Fruit fly (Drosophila melanogaster): Measurements from ENCODE around the gene Pi3K68D.
A peak's percentile ranks its signal among the peaks of the same experiment; 100 is the strongest.

Gene Pi3K68D

DNA sequence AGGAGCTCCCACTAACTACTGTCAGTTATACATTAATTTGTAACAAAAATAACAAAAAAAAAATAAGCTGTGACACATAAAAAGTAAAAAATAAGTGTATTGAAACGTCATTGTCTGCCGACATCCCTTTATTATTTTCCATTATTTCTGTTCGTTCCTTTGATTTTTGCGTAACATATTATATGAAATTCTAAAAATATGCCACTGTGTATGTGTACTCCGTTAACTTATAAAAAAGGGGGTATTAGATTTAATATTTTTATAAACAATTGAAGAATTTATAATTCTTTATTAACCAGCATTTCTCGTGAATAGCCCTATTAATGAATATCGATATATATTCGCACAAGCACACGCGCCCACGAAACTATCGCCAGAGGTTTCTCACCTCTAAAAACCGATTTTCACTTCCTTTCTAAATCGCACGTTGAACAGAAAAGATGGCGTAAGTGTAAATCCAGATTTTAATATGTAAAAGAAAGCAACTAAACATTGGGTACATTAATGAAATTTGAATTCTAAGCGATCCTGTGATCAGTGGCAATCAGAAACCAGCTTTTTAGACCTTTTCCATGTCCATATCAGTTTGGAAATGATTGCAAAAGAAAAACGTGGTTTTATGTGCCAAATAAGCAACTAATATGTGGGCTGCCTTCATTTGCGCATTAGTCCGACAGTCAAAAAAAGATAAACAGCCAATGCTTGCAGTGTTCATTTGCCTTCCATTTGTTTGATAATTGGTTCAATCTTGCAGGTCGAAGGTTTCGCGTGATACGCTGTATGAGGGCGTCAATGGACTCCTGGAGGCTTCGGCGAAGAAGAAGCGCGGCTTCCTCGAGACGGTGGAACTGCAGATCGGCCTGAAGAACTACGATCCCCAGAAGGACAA, 32.9 kb upstream of the Pi3K68D start, which contains the start of gene RpL10Ab (continued):
- TF ChIP-seq OdsH (GFP tag; optimal IDR thresholded peaks at IDR 0.05) (peak; percentile 40), Met (GFP tag; optimal IDR thresholded peaks at IDR 0.05) (peak; percentile 50), Lpt (GFP tag; optimal IDR thresholded peaks at IDR 0.05) (peak; percentile 74), Hr39 (GFP tag; optimal IDR thresholded peaks at IDR 0.05) (peak; percentile 51), eg (GFP tag; IDR thresholded peaks at IDR 0.05) (peak; percentile 71), CG1621 (tag; optimal IDR thresholded peaks at IDR 0.05) (peak; percentile 2), Ets96B (tag; optimal IDR thresholded peaks at IDR 0.05) (no peak), Hr38 (GFP tag; optimal IDR thresholded peaks at IDR 0.05) (no peak), CG6276 (GFP tag; optimal IDR thresholded peaks at IDR 0.05) (no peak), CG8319 (GFP tag; optimal IDR thresholded peaks at IDR 0.05) (peak; percentile 24), cyc (GFP tag; optimal IDR thresholded peaks at IDR 0.05) (peak; percentile 34), CG16779 (tag; optimal IDR thresholded peaks at IDR 0.05) (no peak), Eip93F (GFP tag; optimal IDR thresholded peaks at IDR 0.05) (no peak), fd85E (GFP tag; optimal IDR thresholded peaks at IDR 0.05) (no peak), achi (GFP tag; optimal IDR thresholded peaks at IDR 0.05) (peak; percentile 27), ss (GFP tag; optimal IDR thresholded peaks at IDR 0.05) (peak; percentile 25 to 51), CG11762 (GFP tag; optimal IDR thresholded peaks at IDR 0.05; ENCODE audit: insufficient read depth) (peak; percentile 24), esn (GFP tag; optimal IDR thresholded peaks at IDR 0.05) (peak; percentile 62), Smox (GFP tag; optimal IDR thresholded peaks at IDR 0.05) (peak; percentile 5), fkh (GFP tag; optimal IDR thresholded peaks at IDR 0.05) (peak; percentile 8), fd59A (GFP tag; optimal IDR thresholded peaks at IDR 0.05) (no peak)

DNA sequence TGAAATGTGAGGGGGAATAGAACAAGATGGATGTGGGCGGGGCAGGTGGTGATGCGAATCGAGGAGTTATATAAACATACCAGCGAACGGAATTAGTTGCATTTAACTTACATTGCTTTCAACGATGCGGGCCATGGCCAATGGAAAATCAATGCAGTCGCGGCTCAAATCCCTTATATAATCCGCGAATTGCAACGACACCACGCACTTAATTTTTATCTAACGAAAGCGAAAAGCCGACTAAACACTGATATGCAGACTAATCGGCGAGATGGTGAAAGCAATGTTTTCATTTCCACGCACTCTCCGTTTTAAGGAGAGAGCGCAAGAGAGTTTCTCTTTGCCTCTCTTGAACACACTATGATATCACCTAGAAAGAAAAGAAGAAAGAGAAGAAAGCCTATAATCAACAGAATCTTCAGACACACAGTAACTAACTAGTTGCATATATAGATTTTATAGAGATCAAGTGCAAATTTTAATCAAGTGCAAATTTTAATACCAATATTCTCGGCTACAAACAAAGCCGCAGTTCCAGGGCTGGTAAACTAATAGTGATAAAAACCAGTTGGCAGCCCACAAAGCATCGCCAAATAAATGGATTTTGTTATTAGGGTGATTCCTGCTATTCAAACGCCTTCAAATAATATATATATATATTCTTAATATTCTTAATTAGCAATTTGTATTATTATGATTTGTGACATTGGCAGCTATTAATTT, 32.1 kb upstream of the Pi3K68D start, which contains the start of the genes CG11597 and CG5946:
Gene CG11597 (minus strand): TSS at position 553 of the 723 bp plus-strand sequence.
Gene CG5946 (minus strand): TSS at position 553 of the 723 bp plus-strand sequence.
- TF ChIP-seq CG10631 (GFP tag; optimal IDR thresholded peaks at IDR 0.05) (no peak), Eip93F (GFP tag; optimal IDR thresholded peaks at IDR 0.05) (no peak), Hr39 (GFP tag; optimal IDR thresholded peaks at IDR 0.05) (no peak), CG1621 (tag; optimal IDR thresholded peaks at IDR 0.05) (no peak), CG6854 (GFP tag; optimal IDR thresholded peaks at IDR 0.05) (no peak), Sox102F (GFP tag; optimal IDR thresholded peaks at IDR 0.05) (no peak), CG32006 (GFP tag; optimal IDR thresholded peaks at IDR 0.05) (no peak), CG3919 (GFP tag; optimal IDR thresholded peaks at IDR 0.05) (no peak), Ets96B (tag; optimal IDR thresholded peaks at IDR 0.05) (no peak), fd85E (GFP tag; optimal IDR thresholded peaks at IDR 0.05) (no peak), Eip78C (GFP tag) (peak; percentile 45), CG8319 (GFP tag; optimal IDR thresholded peaks at IDR 0.05) (no peak), CG16779 (tag; optimal IDR thresholded peaks at IDR 0.05) (no peak), lz (GFP tag; optimal IDR thresholded peaks at IDR 0.05) (no peak), spab (GFP tag; optimal IDR thresholded peaks at IDR 0.05) (no peak), CG6276 (GFP tag; optimal IDR thresholded peaks at IDR 0.05) (peak; percentile 46), Blimp-1 (GFP tag; optimal IDR thresholded peaks at IDR 0.05) (peak; percentile 62), fd59A (GFP tag; optimal IDR thresholded peaks at IDR 0.05) (no peak), cyc (GFP tag; optimal IDR thresholded peaks at IDR 0.05) (peak; percentile 13), Hr38 (GFP tag; optimal IDR thresholded peaks at IDR 0.05) (no peak), ss (GFP tag; optimal IDR thresholded peaks at IDR 0.05) (no peak), salr (GFP tag; optimal IDR thresholded peaks at IDR 0.05) (no peak), CG31627 (GFP tag; optimal IDR thresholded peaks at IDR 0.05) (peak; percentile 19), Gug (GFP tag; IDR thresholded peaks at IDR 0.05) (no peak), Lpt (GFP tag; optimal IDR thresholded peaks at IDR 0.05) (no peak), CG11902 (GFP tag; optimal IDR thresholded peaks at IDR 0.05) (no peak), dsx (GFP tag; optimal IDR thresholded peaks at IDR 0.05; ENCODE audit: poor library complexity, severe bottlenecking) (no peak), OdsH (GFP tag; optimal IDR thresholded peaks at IDR 0.05) (no peak), CG8632 (GFP tag; optimal IDR thresholded peaks at IDR 0.05) (no peak), esn (GFP tag; optimal IDR thresholded peaks at IDR 0.05) (no peak), CG8119 (GFP tag; IDR thresholded peaks at IDR 0.05) (no peak), vri (GFP tag; optimal IDR thresholded peaks at IDR 0.05) (no peak), Ets21C (GFP tag; optimal IDR thresholded peaks at IDR 0.05) (no peak), CG10669 (GFP tag; optimal IDR thresholded peaks at IDR 0.05) (no peak), topi (GFP tag; optimal IDR thresholded peaks at IDR 0.05) (no peak), eg (GFP tag; IDR thresholded peaks at IDR 0.05) (no peak), dac (GFP tag; optimal IDR thresholded peaks at IDR 0.05) (no peak), CG3032 (tag; optimal IDR thresholded peaks at IDR 0.05) (no peak), CG7368 (GFP tag; optimal IDR thresholded peaks at IDR 0.05) (no peak)
